Fruit fly (Drosophila melanogaster) whole organism, wandering third instar larva: ENCODE results near the gene Nepl12.

Experiments used
- Abd-B ChIP-seq: fragments of >200 bp; optimal IDR thresholded peaks from 2 replicates; lab custom pipeline; 2017; ENCODE audit warnings: missing biosample characterization, missing genetic modification characterization
- CG32264 ChIP-seq: fragments of 200-800 bp; sonication (Bioruptor generic); optimal IDR thresholded peaks from 2 replicates; lab custom pipeline; 2016; ENCODE audit warnings: missing biosample characterization, missing genetic modification characterization
- CG9705 ChIP-seq: fragments of 200-800 bp; sonication (Bioruptor generic); optimal IDR thresholded peaks from 2 replicates; lab custom pipeline; 2018; ENCODE audit warnings: missing biosample characterization, mild to moderate bottlenecking, missing genetic modification characterization
- CrebA ChIP-seq: fragments of 200-800 bp; sonication (Bioruptor generic); optimal IDR thresholded peaks from 2 replicates; lab custom pipeline; 2016; ENCODE audit warnings: missing biosample characterization, mild to moderate bottlenecking, missing genetic modification characterization, borderline replicate concordance
- Dfd ChIP-seq: fragments of >200 bp; optimal IDR thresholded peaks from 2 replicates; lab custom pipeline; 2017; ENCODE audit warnings: missing biosample characterization, missing genetic modification characterization
- Dif ChIP-seq: fragments of 200-275, 200-300 bp; sonication (Bioruptor generic); optimal IDR thresholded peaks from 2 replicates; lab custom pipeline; 2018; ENCODE audit warnings: missing biosample characterization, missing genetic modification characterization; ENCODE audit not compliant: partially characterized antibody
- GATAd ChIP-seq: sonication (Bioruptor generic); optimal IDR thresholded peaks from 2 replicates; lab custom pipeline; 2016; ENCODE audit warnings: missing biosample characterization, missing genetic modification characterization
- HLH106 ChIP-seq: fragments of 200-800 bp; optimal IDR thresholded peaks from 3 replicates; lab custom pipeline; 2019; ENCODE audit warnings: missing biosample characterization, mild to moderate bottlenecking, missing genetic modification characterization, moderate library complexity
- Hnf4 ChIP-seq: fragments of 200-800 bp; sonication (Bioruptor generic); optimal IDR thresholded peaks from 2 replicates; lab custom pipeline; 2016; ENCODE audit warnings: missing biosample characterization, mild to moderate bottlenecking, missing genetic modification characterization
- Hr78 ChIP-seq: fragments of >200 bp; optimal IDR thresholded peaks from 2 replicates; lab custom pipeline; 2017; ENCODE audit warnings: missing biosample characterization, missing genetic modification characterization
- Hr83 ChIP-seq: fragments of 200-300 bp; sonication (Bioruptor generic); optimal IDR thresholded peaks from 2 replicates; lab custom pipeline; 2016; ENCODE audit warnings: missing biosample characterization, mild to moderate bottlenecking, missing genetic modification characterization, moderate library complexity; ENCODE audit not compliant: poor library complexity, severe bottlenecking
- Jra ChIP-seq: sonication (Bioruptor generic); optimal IDR thresholded peaks from 2 replicates; lab custom pipeline; 2016; ENCODE audit warnings: missing biosample characterization, missing genetic modification characterization
- Mio ChIP-seq: sonication (Bioruptor generic); optimal IDR thresholded peaks from 2 replicates; lab custom pipeline; 2016; ENCODE audit warnings: missing biosample characterization, missing genetic modification characterization
- Myc ChIP-seq: fragments of >200 bp; optimal IDR thresholded peaks from 2 replicates; lab custom pipeline; 2017
- N ChIP-seq: fragments of >200 bp; optimal IDR thresholded peaks from 2 replicates; lab custom pipeline; 2018; ENCODE audit warnings: missing biosample characterization, missing external identifiers, missing genetic modification characterization
- OdsH ChIP-seq: fragments of 200-800 bp; sonication (Bioruptor generic); optimal IDR thresholded peaks from 2 replicates; lab custom pipeline; 2016; ENCODE audit warnings: missing biosample characterization, mild to moderate bottlenecking, missing genetic modification characterization
- Rel ChIP-seq, 2 experiments: fragments of 200-800 bp; sonication (Bioruptor generic) in 1 of 2; optimal IDR thresholded peaks; 2 replicates in 1 of 2; 3 replicates in 1 of 2; lab custom pipeline; 2016 to 2019; ENCODE audit warnings: mild to moderate bottlenecking in 2 of 2, missing biosample characterization in 2 of 2, missing genetic modification characterization in 2 of 2, moderate library complexity in 1 of 2
- Sp1 ChIP-seq: fragments of 200-800 bp; sonication (Bioruptor generic); optimal IDR thresholded peaks from 3 replicates; lab custom pipeline; 2019; ENCODE audit warnings: missing biosample characterization, mild to moderate bottlenecking, missing genetic modification characterization, moderate library complexity
- Vsx2 ChIP-seq: fragments of 200-300, 225-300 bp; sonication (Bioruptor generic); optimal IDR thresholded peaks from 2 replicates; lab custom pipeline; 2018; ENCODE audit warnings: missing biosample characterization, missing genetic modification characterization; ENCODE audit not compliant: partially characterized antibody
- br ChIP-seq: fragments of 200-800 bp; sonication (Bioruptor generic); optimal IDR thresholded peaks from 2 replicates; lab custom pipeline; 2016; ENCODE audit warnings: missing biosample characterization, missing genetic modification characterization
- brk ChIP-seq: fragments of 200-800 bp; sonication (Bioruptor generic); optimal IDR thresholded peaks from 2 replicates; lab custom pipeline; 2016; ENCODE audit warnings: missing biosample characterization, mild to moderate bottlenecking, missing genetic modification characterization
- dl ChIP-seq, 2 experiments: fragments of 175-275, 200-275 bp in 1 of 2; fragments of 200-275 bp in 1 of 2; sonication (Bioruptor generic); optimal IDR thresholded peaks; lab custom pipeline; 2018; ENCODE audit warnings: mild to moderate bottlenecking in 2 of 2, missing biosample characterization in 2 of 2, missing genetic modification characterization in 2 of 2, moderate library complexity in 2 of 2; ENCODE audit not compliant: partially characterized antibody in 2 of 2, insufficient read depth in 1 of 2
- dmrt93B ChIP-seq: fragments of 200-800 bp; sonication (Bioruptor generic); optimal IDR thresholded peaks from 2 replicates; lab custom pipeline; 2018; ENCODE audit warnings: missing biosample characterization, mild to moderate bottlenecking, missing genetic modification characterization
- dsf ChIP-seq: sonication (Bioruptor generic); optimal IDR thresholded peaks from 2 replicates; lab custom pipeline; 2016; ENCODE audit warnings: missing biosample characterization, missing genetic modification characterization, borderline replicate concordance
- ey ChIP-seq: fragments of 200-800 bp; sonication (Bioruptor generic); optimal IDR thresholded peaks from 2 replicates; lab custom pipeline; 2016; ENCODE audit warnings: missing biosample characterization, missing genetic modification characterization
- foxo ChIP-seq, 2 experiments: fragments of 200-800 bp; sonication (Bioruptor generic); optimal IDR thresholded peaks; 2 replicates in 1 of 2; 3 replicates in 1 of 2; lab custom pipeline; 2016 to 2017; ENCODE audit warnings: missing biosample characterization in 2 of 2, missing genetic modification characterization in 2 of 2
- fru ChIP-seq: fragments of 200-800 bp; sonication (Bioruptor generic); optimal IDR thresholded peaks from 3 replicates; lab custom pipeline; 2016; ENCODE audit warnings: missing biosample characterization, mild to moderate bottlenecking, missing genetic modification characterization
- h ChIP-seq: fragments of 200-800 bp; sonication (Bioruptor generic); optimal IDR thresholded peaks from 3 replicates; lab custom pipeline; 2016; ENCODE audit warnings: missing biosample characterization, mild to moderate bottlenecking, missing genetic modification characterization
- jim ChIP-seq: fragments of 175-275, 200-325 bp; sonication (Bioruptor generic); optimal IDR thresholded peaks from 2 replicates; lab custom pipeline; 2016; ENCODE audit warnings: missing biosample characterization, mild to moderate bottlenecking, missing genetic modification characterization
- lola ChIP-seq: fragments of >200 bp; optimal IDR thresholded peaks from 2 replicates; lab custom pipeline; 2017; ENCODE audit warnings: missing biosample characterization, missing genetic modification characterization
- pan ChIP-seq: fragments of >200 bp; optimal IDR thresholded peaks from 2 replicates; lab custom pipeline; 2017
- psq ChIP-seq: fragments of 200-800 bp; sonication (Bioruptor generic); optimal IDR thresholded peaks from 3 replicates; lab custom pipeline; 2017; ENCODE audit warnings: missing biosample characterization, mild to moderate bottlenecking, missing genetic modification characterization, moderate library complexity
- rgr ChIP-seq: fragments of 200-800 bp; sonication (Bioruptor generic); optimal IDR thresholded peaks from 3 replicates; lab custom pipeline; 2016; ENCODE audit warnings: missing biosample characterization, mild to moderate bottlenecking, missing genetic modification characterization
- sage ChIP-seq: fragments of 200-800 bp; sonication (Bioruptor generic); optimal IDR thresholded peaks from 2 replicates; lab custom pipeline; 2016; ENCODE audit warnings: missing biosample characterization, mild to moderate bottlenecking, missing genetic modification characterization
- sv ChIP-seq: fragments of 200-800 bp; sonication (Bioruptor generic); optimal IDR thresholded peaks from 3 replicates; lab custom pipeline; 2016; ENCODE audit warnings: missing biosample characterization, missing genetic modification characterization
- tai ChIP-seq: sonication (Bioruptor generic); optimal IDR thresholded peaks from 2 replicates; lab custom pipeline; 2016; ENCODE audit warnings: missing biosample characterization, missing genetic modification characterization
- usp ChIP-seq: fragments of >200 bp; optimal IDR thresholded peaks from 2 replicates; lab custom pipeline; 2017; ENCODE audit warnings: missing biosample characterization, missing genetic modification characterization
- woc ChIP-seq: sonication (Bioruptor generic); optimal IDR thresholded peaks from 2 replicates; lab custom pipeline; 2016; ENCODE audit warnings: missing biosample characterization, mild to moderate bottlenecking, missing genetic modification characterization

Nepl12 gene

DNA sequence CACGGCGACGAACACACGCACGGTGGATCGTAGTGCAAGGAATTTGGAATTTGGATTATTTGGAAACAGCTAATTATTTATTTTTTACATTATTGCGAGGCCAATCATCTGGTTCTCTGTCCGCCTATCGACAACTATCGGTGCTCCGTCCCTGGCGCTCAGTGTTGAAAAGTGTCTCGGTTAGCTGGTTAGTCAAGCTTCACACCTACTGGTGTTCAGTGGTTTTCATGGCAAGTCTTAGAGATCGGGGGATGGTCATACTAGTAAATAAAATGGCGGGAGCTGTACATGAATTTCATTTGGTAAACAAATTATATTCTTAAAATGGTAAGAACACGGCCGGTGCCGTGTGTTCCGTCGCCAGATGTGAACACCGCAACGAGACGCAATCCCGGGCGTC is 35.6 kb downstream of the Nepl12 start, which contains the start of the genes trbd and dmt:
Gene trbd (minus strand): TSS at position 152 of the 400 bp plus-strand sequence.
Gene dmt (plus strand): TSS at position 257 of the 400 bp plus-strand sequence.
- TF ChIP-seq Rel (GFP tag; optimal IDR thresholded peaks at IDR 0.05; lab: Kevin White, UChicago): no peak
- TF ChIP-seq Rel (tag; optimal IDR thresholded peaks at IDR 0.05; lab: Kevin White, UChicago): peak; percentile 93
- no peak for TF ChIP-seq pan (lab: Kevin White, UChicago)
- no peak for TF ChIP-seq Dfd (GFP tag; lab: Kevin White, UChicago)
- no peak for TF ChIP-seq usp (GFP tag; lab: Kevin White, UChicago)
- TF ChIP-seq CG9705 (GFP tag; lab: Kevin White, UChicago): peak; percentile 33
- no peak for TF ChIP-seq dl (GFP tag; optimal IDR thresholded peaks at IDR 0.05; lab: Kevin White, UChicago; ENCODE audit: insufficient read depth in 1 of 2, partially characterized antibody in 2 of 2)
- TF ChIP-seq Abd-B (GFP tag; lab: Kevin White, UChicago): no peak
- no peak for TF ChIP-seq Mio (GFP tag; lab: Kevin White, UChicago)
- TF ChIP-seq rgr (GFP tag; lab: Kevin White, UChicago): no peak
- TF ChIP-seq Vsx2 (GFP tag; lab: Kevin White, UChicago): peak; percentile 100
- TF ChIP-seq brk (GFP tag; lab: Kevin White, UChicago): no peak
- no peak for TF ChIP-seq Myc (lab: Kevin White, UChicago)
- TF ChIP-seq Dif (GFP tag; lab: Kevin White, UChicago): no peak
- TF ChIP-seq sage: no peak
- TF ChIP-seq GATAd (GFP tag; lab: Kevin White, UChicago): no peak
- TF ChIP-seq Hr83: peak; percentile 71
- TF ChIP-seq Jra (GFP tag; lab: Kevin White, UChicago): no peak
- TF ChIP-seq OdsH (GFP tag; lab: Kevin White, UChicago): peak; percentile 50
- no peak for TF ChIP-seq h (GFP tag; lab: Kevin White, UChicago)
- TF ChIP-seq Hnf4 (GFP tag; lab: Kevin White, UChicago): no peak
- no peak for TF ChIP-seq br (GFP tag; lab: Kevin White, UChicago)
- TF ChIP-seq sv (GFP tag; lab: Kevin White, UChicago): peak; percentile 37
- no peak for TF ChIP-seq CG32264 (GFP tag; lab: Kevin White, UChicago)
- no peak for TF ChIP-seq foxo (GFP tag; optimal IDR thresholded peaks at IDR 0.05; lab: Kevin White, UChicago)
- no peak for TF ChIP-seq tai (GFP tag; lab: Kevin White, UChicago)
- no peak for TF ChIP-seq dmrt93B
- TF ChIP-seq Hr78: no peak
- no peak for TF ChIP-seq N
- no peak for TF ChIP-seq HLH106 (tag; lab: Kevin White, UChicago)
- TF ChIP-seq Sp1: no peak
- TF ChIP-seq ey (GFP tag; lab: Kevin White, UChicago): no peak
- no peak for TF ChIP-seq jim (GFP tag; lab: Kevin White, UChicago)
- TF ChIP-seq psq (GFP tag; lab: Kevin White, UChicago): no peak
- no peak for TF ChIP-seq lola (GFP tag; lab: Kevin White, UChicago)
- no peak for TF ChIP-seq dsf (GFP tag; lab: Kevin White, UChicago)
- TF ChIP-seq fru (GFP tag; lab: Kevin White, UChicago): no peak
- no peak for TF ChIP-seq woc
- TF ChIP-seq CrebA (GFP tag; lab: Kevin White, UChicago): no peak

DNA sequence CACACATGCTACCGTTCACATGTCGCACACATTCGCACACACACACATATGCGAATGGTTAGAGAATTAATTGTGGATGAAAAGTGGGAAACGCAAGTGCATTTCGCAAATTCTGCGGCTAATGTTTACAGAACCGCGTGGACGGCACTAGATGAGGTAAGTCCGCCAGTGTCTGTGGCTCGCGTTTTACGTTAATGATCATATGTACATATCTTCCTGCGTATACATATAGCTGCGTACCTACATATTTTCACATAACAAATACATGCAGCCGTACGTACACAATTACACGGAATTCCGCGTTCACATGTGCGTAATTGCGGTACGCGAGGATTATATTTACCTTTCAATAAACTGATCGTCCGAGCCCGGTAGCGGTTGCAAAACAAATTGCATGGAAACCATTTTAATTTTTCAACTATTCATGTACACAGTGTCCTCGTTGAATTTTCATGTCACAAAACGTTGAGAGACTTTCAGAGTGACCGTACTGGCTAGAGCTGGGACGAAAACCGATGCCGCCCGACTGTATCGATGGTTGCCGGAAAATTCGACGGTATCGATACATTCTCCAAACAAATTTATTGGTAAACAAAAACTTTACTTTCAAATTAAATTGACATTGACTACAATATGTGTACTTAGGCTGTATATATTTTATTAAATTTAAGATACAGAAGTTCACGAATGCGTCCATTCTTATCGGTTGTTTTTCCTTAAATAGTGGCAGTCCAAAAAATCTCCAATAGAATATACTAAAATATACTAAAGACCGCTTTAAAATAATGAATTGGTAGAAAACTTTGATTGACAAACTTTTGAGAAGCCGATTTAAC is 50.0 kb downstream of the Nepl12 start, which contains the start of gene hyd:
Gene hyd (minus strand): TSS at position 495 of the 836 bp plus-strand sequence.
- no peak for TF ChIP-seq Vsx2 (GFP tag; lab: Kevin White, UChicago)
- no peak for TF ChIP-seq sv (GFP tag; lab: Kevin White, UChicago)
- peak; percentile 78 for TF ChIP-seq N
- TF ChIP-seq rgr (GFP tag; lab: Kevin White, UChicago): no peak
